Fruit fly (Drosophila melanogaster): ENCODE measurements around the gene RYa-R.

The RYa-R gene

dm6 chr3R:26996642-26997041, at the start of gene RYa-R:
TSS of gene RYa-R (plus strand) at chr3R:26996980.
- TF ChIP-seq CG15601 (tag; optimal IDR thresholded peaks at IDR 0.05) (no peak), slou (GFP tag; optimal IDR thresholded peaks at IDR 0.05) (no peak), btn (GFP tag; optimal IDR thresholded peaks at IDR 0.05) (no peak), CG10147 (GFP tag; optimal IDR thresholded peaks at IDR 0.05) (no peak), ems (GFP tag; optimal IDR thresholded peaks at IDR 0.05) (no peak), Oli (tag; optimal IDR thresholded peaks at IDR 0.05) (no peak), pnt (GFP tag; optimal IDR thresholded peaks at IDR 0.05) (no peak), Nf-YB (GFP tag; optimal IDR thresholded peaks at IDR 0.05) (no peak), CG11504 (tag; optimal IDR thresholded peaks at IDR 0.05) (peak; percentile 85), Mrtf (GFP tag; IDR thresholded peaks at IDR 0.05) (0 out of 3 replicates have a peak, but pooled peaks have one; percentile 7), scrt (GFP tag; optimal IDR thresholded peaks at IDR 0.05) (peak; percentile 81), CG14667 (GFP tag; IDR thresholded peaks at IDR 0.05) (no peak)

dm6 chr3R:26947296-26947880, 49.4 kb upstream of the RYa-R start, which contains the start of gene Spag1:
TSS of gene Spag1 (plus strand) at chr3R:26947830.
- TF ChIP-seq CG6689 (GFP tag; IDR thresholded peaks at IDR 0.05) (no peak), Fer1 (GFP tag; optimal IDR thresholded peaks at IDR 0.05) (peak; percentile 66), Hr78 (GFP tag; optimal IDR thresholded peaks at IDR 0.05) (no peak), CG14965 (GFP tag; optimal IDR thresholded peaks at IDR 0.05; ENCODE audit: borderline replicate concordance) (no peak), Pdp1 (GFP tag; optimal IDR thresholded peaks at IDR 0.05) (peak in 1 of 2 experiments; percentile 1), CG9876 (GFP tag; optimal IDR thresholded peaks at IDR 0.05) (no peak), bsh (GFP tag; optimal IDR thresholded peaks at IDR 0.05) (peak in 1 of 2 experiments; percentile 18), CG12769 (tag; optimal IDR thresholded peaks at IDR 0.05) (no peak), gro (GFP tag; optimal IDR thresholded peaks at IDR 0.05) (peak; percentile 1), CG12236 (GFP tag; optimal IDR thresholded peaks at IDR 0.05) (no peak), CG3281 (GFP tag; optimal IDR thresholded peaks at IDR 0.05) (no peak), D19A (tag; optimal IDR thresholded peaks at IDR 0.05) (no peak), CG12391 (tag; optimal IDR thresholded peaks at IDR 0.05) (peak; percentile 57), Camta (GFP tag; optimal IDR thresholded peaks at IDR 0.05) (no peak), Hr3 (GFP tag; optimal IDR thresholded peaks at IDR 0.05) (no peak), fd96Cb (tag; optimal IDR thresholded peaks at IDR 0.05) (no peak), Dek (tag; optimal IDR thresholded peaks at IDR 0.05) (peak; percentile 29), pros (GFP tag; optimal IDR thresholded peaks at IDR 0.05) (peak; percentile 71), jing (GFP tag; optimal IDR thresholded peaks at IDR 0.05) (no peak), CG9727 (GFP tag; optimal IDR thresholded peaks at IDR 0.05) (no peak), emc (GFP tag; optimal IDR thresholded peaks at IDR 0.05) (no peak), sug (tag; optimal IDR thresholded peaks at IDR 0.05) (peak; percentile 18), danr (GFP tag; IDR thresholded peaks at IDR 0.05) (no peak), CG12942 (GFP tag; optimal IDR thresholded peaks at IDR 0.05) (no peak), CG18262 (tag; optimal IDR thresholded peaks at IDR 0.05) (peak; percentile 22), mam (GFP tag; optimal IDR thresholded peaks at IDR 0.05) (no peak), CG10979 (tag; optimal IDR thresholded peaks at IDR 0.05) (peak; percentile 6), trem (tag; optimal IDR thresholded peaks at IDR 0.05) (peak; percentile 15), TFAM (GFP tag; optimal IDR thresholded peaks at IDR 0.05) (no peak), CG34376 (GFP tag; optimal IDR thresholded peaks at IDR 0.05) (peak; percentile 85), CG18476 (GFP tag; optimal IDR thresholded peaks at IDR 0.05) (no peak), ci (GFP tag; IDR thresholded peaks at IDR 0.05) (no peak), Dad (GFP tag; optimal IDR thresholded peaks at IDR 0.05) (no peak), CG9609 (GFP tag; optimal IDR thresholded peaks at IDR 0.05) (no peak), chinmo (GFP tag; IDR thresholded peaks at IDR 0.05; ENCODE audit: partially characterized antibody) (peak; percentile 72; the same call in 1 of the 4 replicates), CG11456 (GFP tag; IDR thresholded peaks at IDR 0.05) (no peak), abd-A (tag; optimal IDR thresholded peaks at IDR 0.05) (no peak)

Data from whole organism, embryonic.